Worm (Caenorhabditis elegans) whole organism, late embryonic: ENCODE data around the gene T01B4.3.

Source experiments
- C08G9.2 ChIP-seq: sonication (generic microtip); optimal IDR thresholded peaks from 2 replicates; lab custom pipeline; 2016; ENCODE audit warnings: mild to moderate bottlenecking, missing genetic modification characterization, moderate library complexity, missing compliant biosample characterization
- C38D4.7 ChIP-seq: fragments of 200-800 bp; sonication (Bioruptor generic); optimal IDR thresholded peaks from 2 replicates; lab custom pipeline; 2018; ENCODE audit warnings: mild to moderate bottlenecking, missing genetic modification characterization, moderate library complexity, missing compliant biosample characterization
- K02D7.2 ChIP-seq: sonication (generic microtip); optimal IDR thresholded peaks from 2 replicates; lab custom pipeline; 2017; ENCODE audit warnings: mild to moderate bottlenecking, missing genetic modification characterization, missing compliant biosample characterization
- K09A11.1 ChIP-seq: sonication (generic microtip); optimal IDR thresholded peaks from 2 replicates; lab custom pipeline; 2017; ENCODE audit warnings: antibody characterized with exemption, mild to moderate bottlenecking, missing genetic modification characterization, missing compliant biosample characterization; ENCODE audit not compliant: insufficient read depth
- Y22D7AL.16 ChIP-seq: sonication (generic microtip); optimal IDR thresholded peaks from 2 replicates; lab custom pipeline; 2016; ENCODE audit warnings: missing genetic modification characterization, missing compliant biosample characterization
- ceh-19 ChIP-seq: fragments of 200-800 bp; sonication (Bioruptor generic); optimal IDR thresholded peaks from 2 replicates; lab custom pipeline; 2018; ENCODE audit warnings: mild to moderate bottlenecking, missing genetic modification characterization, missing compliant biosample characterization
- ceh-2 ChIP-seq: sonication (generic microtip); optimal IDR thresholded peaks from 2 replicates; lab custom pipeline; 2016; ENCODE audit warnings: missing genotype, missing genetic modification characterization, missing compliant biosample characterization
- ceh-45 ChIP-seq: fragments of 200-800 bp; sonication (Bioruptor generic); IDR thresholded peaks from 2 replicates; pipeline ENCODE4 v1.3.6; 2022; ENCODE audit warnings: missing genetic modification reagents, missing genetic modification characterization, missing compliant biosample characterization
- che-1 ChIP-seq: sonication (generic microtip); optimal IDR thresholded peaks from 2 replicates; lab custom pipeline; 2016; ENCODE audit warnings: mild to moderate bottlenecking, missing genetic modification characterization, missing compliant biosample characterization
- dmd-4 ChIP-seq: sonication (generic microtip); optimal IDR thresholded peaks from 2 replicates; lab custom pipeline; 2016; ENCODE audit warnings: borderline replicate concordance, missing genetic modification characterization, missing compliant biosample characterization
- dve-1 ChIP-seq: sonication (generic microtip); optimal IDR thresholded peaks from 2 replicates; lab custom pipeline; 2017; ENCODE audit warnings: antibody characterized with exemption, mild to moderate bottlenecking, missing genetic modification characterization, missing compliant biosample characterization
- elt-2 ChIP-seq: sonication (generic microtip); optimal IDR thresholded peaks from 2 replicates; lab custom pipeline; 2016; ENCODE audit warnings: missing genetic modification reagents, missing genetic modification characterization, missing compliant biosample characterization
- elt-4 ChIP-seq: sonication (generic microtip); optimal IDR thresholded peaks from 2 replicates; lab custom pipeline; 2016; ENCODE audit warnings: missing genetic modification characterization, missing compliant biosample characterization
- eyg-1 ChIP-seq: sonication (generic microtip); optimal IDR thresholded peaks from 2 replicates; lab custom pipeline; 2016; ENCODE audit warnings: missing genotype, missing genetic modification characterization, missing compliant biosample characterization
- fax-1 ChIP-seq: sonication (generic microtip); optimal IDR thresholded peaks from 2 replicates; lab custom pipeline; 2016; ENCODE audit warnings: missing genotype, missing genetic modification characterization, missing compliant biosample characterization
- fkh-10 ChIP-seq: fragments of 150-350 bp; optimal IDR thresholded peaks from 2 replicates; lab custom pipeline; 2014; ENCODE audit warnings: missing biosample characterization, missing genetic modification reagents, missing genetic modification characterization
- gmeb-2 ChIP-seq: sonication (generic microtip); optimal IDR thresholded peaks from 2 replicates; lab custom pipeline; 2016; ENCODE audit warnings: missing genetic modification characterization, inconsistent platforms, missing compliant biosample characterization
- hlh-15 ChIP-seq: sonication (generic microtip); optimal IDR thresholded peaks from 2 replicates; lab custom pipeline; 2016; ENCODE audit warnings: missing genetic modification characterization, missing compliant biosample characterization
- hlh-30 ChIP-seq: sonication (generic microtip); optimal IDR thresholded peaks from 2 replicates; lab custom pipeline; 2017; ENCODE audit warnings: antibody characterized with exemption, missing genetic modification characterization, missing compliant biosample characterization; ENCODE audit not compliant: insufficient read depth
- hlh-6 ChIP-seq: sonication (generic microtip); optimal IDR thresholded peaks from 2 replicates; lab custom pipeline; 2016; ENCODE audit warnings: missing genotype, missing genetic modification characterization, missing compliant biosample characterization
- hlh-8 ChIP-seq: sonication (generic microtip); optimal IDR thresholded peaks from 2 replicates; lab custom pipeline; 2016; ENCODE audit warnings: missing genotype, missing genetic modification characterization, missing compliant biosample characterization
- madf-2 ChIP-seq: sonication (generic microtip); optimal IDR thresholded peaks from 2 replicates; lab custom pipeline; 2017; ENCODE audit warnings: missing genetic modification characterization, missing compliant biosample characterization
- nhr-232 ChIP-seq: sonication (generic microtip); optimal IDR thresholded peaks from 2 replicates; lab custom pipeline; 2016; ENCODE audit warnings: missing genetic modification characterization, missing compliant biosample characterization
- npax-4 ChIP-seq: sonication (generic microtip); optimal IDR thresholded peaks from 2 replicates; lab custom pipeline; 2016; ENCODE audit warnings: missing genetic modification characterization, missing compliant biosample characterization
- pax-1 ChIP-seq: fragments of 150-350 bp; optimal IDR thresholded peaks from 2 replicates; lab custom pipeline; 2014; ENCODE audit warnings: missing biosample characterization, missing genetic modification characterization
- pha-4 ChIP-seq: fragments of 150-350 bp; optimal IDR thresholded peaks from 2 replicates; lab custom pipeline; 2018; ENCODE audit warnings: missing biosample characterization, missing genetic modification reagents, missing genetic modification characterization
- pqm-1 ChIP-seq: sonication (generic microtip); optimal IDR thresholded peaks from 2 replicates; lab custom pipeline; 2016; ENCODE audit warnings: missing genetic modification characterization, missing compliant biosample characterization
- ref-2 ChIP-seq: sonication (generic microtip); optimal IDR thresholded peaks from 2 replicates; lab custom pipeline; 2016; ENCODE audit warnings: missing genetic modification characterization, missing compliant biosample characterization
- rnt-1 ChIP-seq: sonication (generic microtip); optimal IDR thresholded peaks from 2 replicates; lab custom pipeline; 2016; ENCODE audit warnings: missing genetic modification characterization, missing compliant biosample characterization
- sox-4 ChIP-seq: sonication (generic microtip); optimal IDR thresholded peaks from 2 replicates; lab custom pipeline; 2017; ENCODE audit warnings: mild to moderate bottlenecking, missing genetic modification characterization, inconsistent platforms, missing compliant biosample characterization
- syd-9 ChIP-seq: sonication (generic microtip); optimal IDR thresholded peaks from 2 replicates; lab custom pipeline; 2016; ENCODE audit warnings: mild to moderate bottlenecking, missing genetic modification characterization, moderate library complexity, missing compliant biosample characterization
- tbx-7 ChIP-seq: sonication (generic microtip); optimal IDR thresholded peaks from 2 replicates; lab custom pipeline; 2016; ENCODE audit warnings: missing genotype, missing genetic modification characterization, missing compliant biosample characterization
- ttx-3 ChIP-seq: sonication (generic microtip); optimal IDR thresholded peaks from 2 replicates; lab custom pipeline; 2016; ENCODE audit warnings: missing genetic modification reagents, missing genetic modification characterization, missing compliant biosample characterization
- unc-3 ChIP-seq, 2 experiments: fragments of 200-800 bp in 1 of 2; sonication (Bioruptor generic) in 1 of 2; sonication (generic microtip) in 1 of 2; conservative IDR thresholded peaks in 1 of 2; optimal IDR thresholded peaks in 1 of 2; 2 replicates each; pipeline versions ENCODE4 v1.3.6 to Lab custom; 2016 to 2022; ENCODE audit warnings: missing compliant biosample characterization in 2 of 2, missing genetic modification characterization in 2 of 2, missing genetic modification reagents in 1 of 2
- unc-55 ChIP-seq: sonication (generic microtip); optimal IDR thresholded peaks from 2 replicates; lab custom pipeline; 2017; ENCODE audit warnings: missing biosample characterization, missing genetic modification reagents, missing genetic modification characterization
- unc-86 ChIP-seq: sonication (generic microtip); optimal IDR thresholded peaks from 2 replicates; lab custom pipeline; 2016; ENCODE audit warnings: missing genetic modification characterization, missing compliant biosample characterization
- ztf-16 ChIP-seq: sonication (generic microtip); optimal IDR thresholded peaks from 2 replicates; lab custom pipeline; 2017; ENCODE audit warnings: missing genetic modification characterization, missing compliant biosample characterization

The T01B4.3 gene

DNA sequence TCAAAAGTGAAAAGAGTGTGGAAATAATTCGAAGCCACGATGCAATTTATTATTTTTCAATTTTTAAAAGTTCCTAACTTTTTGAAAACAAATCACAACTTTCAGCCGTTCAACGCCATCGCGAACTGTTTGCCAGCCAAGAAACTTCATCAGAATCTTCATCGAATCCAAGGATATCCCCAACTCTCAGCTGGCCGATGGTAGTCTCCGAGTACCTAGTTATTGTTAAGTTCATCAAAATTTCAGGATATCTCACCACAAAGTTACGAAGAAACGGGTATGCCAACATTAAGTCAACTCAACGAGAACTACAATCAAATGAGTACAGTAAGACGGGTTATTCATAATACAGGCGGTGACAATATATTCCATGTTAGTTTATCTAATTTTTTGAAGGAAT lies 38.8 kb upstream of the T01B4.3 start:
- no peak for TF ChIP-seq sox-4 (tag; lab: Kevin White, UChicago)
- TF ChIP-seq npax-4 (tag; lab: Kevin White, UChicago): no peak
- no peak for TF ChIP-seq ceh-2 (tag; lab: Kevin White, UChicago)
- no peak for TF ChIP-seq eyg-1
- no peak for TF ChIP-seq fax-1 (tag; lab: Kevin White, UChicago)
- TF ChIP-seq K09A11.1: no peak
- no peak for TF ChIP-seq syd-9
- no peak for TF ChIP-seq unc-86
- no peak for TF ChIP-seq unc-55 (GFP tag; lab: Kevin White, UChicago)
- no peak for TF ChIP-seq ceh-19 (GFP tag; lab: Kevin White, UChicago)
- TF ChIP-seq Y22D7AL.16: no peak
- TF ChIP-seq pqm-1 (tag; lab: Kevin White, UChicago): no peak
- no peak for TF ChIP-seq ttx-3 (tag; lab: Kevin White, UChicago)

DNA sequence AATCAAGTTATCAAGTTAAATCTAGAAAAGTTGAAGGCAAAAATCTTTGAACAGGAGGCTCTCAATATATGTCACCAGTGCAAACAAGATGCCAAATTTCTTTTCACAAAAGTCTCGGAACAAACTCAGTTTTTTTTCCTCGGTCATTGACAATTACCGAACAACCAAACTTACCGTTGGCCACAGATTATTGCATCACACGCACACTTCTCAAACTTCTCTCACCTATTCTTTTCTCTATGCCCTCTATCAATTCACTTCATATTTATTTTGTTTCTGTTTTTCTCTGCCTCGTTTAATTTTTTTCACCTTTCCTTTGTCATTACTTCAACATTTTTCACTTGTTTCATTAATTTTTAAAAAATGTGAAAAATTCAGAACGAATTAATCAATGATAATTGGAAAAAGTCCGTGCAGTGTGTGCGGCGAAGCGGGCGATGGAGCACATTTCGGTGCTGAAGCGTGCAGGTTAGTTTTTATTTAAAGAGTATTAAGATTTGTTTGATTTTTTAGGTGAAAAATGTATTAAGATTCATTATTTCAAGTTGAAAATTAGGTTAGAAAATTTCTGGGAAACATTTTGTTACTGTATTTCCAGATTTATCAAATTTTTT lies 37.2 kb upstream of the T01B4.3 start, which contains the start of gene nhr-28:
Gene nhr-28 (plus strand): TSS at position 379 of the 614 bp plus-strand sequence.
- no peak for TF ChIP-seq hlh-15 (tag; lab: Kevin White, UChicago)
- TF ChIP-seq ref-2 (tag; lab: Kevin White, UChicago): no peak
- no peak for TF ChIP-seq elt-2 (tag; lab: Kevin White, UChicago)
- TF ChIP-seq dve-1 (tag; lab: Kevin White, UChicago): no peak
- TF ChIP-seq che-1: no peak
- no peak for TF ChIP-seq hlh-8
- TF ChIP-seq elt-4 (tag; lab: Kevin White, UChicago): no peak
- TF ChIP-seq eyg-1: no peak
- no peak for TF ChIP-seq nhr-232 (tag; lab: Kevin White, UChicago)
- no peak for TF ChIP-seq ceh-45 (GFP tag; lab: Robert Waterston, UW)
- TF ChIP-seq pha-4 (tag; lab: Kevin White, UChicago): no peak
- no peak for TF ChIP-seq Y22D7AL.16
- no peak for TF ChIP-seq C38D4.7 (GFP tag; lab: Kevin White, UChicago)
- no peak for TF ChIP-seq C08G9.2 (tag; lab: Kevin White, UChicago)
- no peak for TF ChIP-seq tbx-7 (tag; lab: Kevin White, UChicago)
- no peak for TF ChIP-seq dmd-4
- no peak for TF ChIP-seq hlh-6 (tag; lab: Kevin White, UChicago)
- TF ChIP-seq gmeb-2 (tag; lab: Kevin White, UChicago): no peak
- no peak for TF ChIP-seq pqm-1 (tag; lab: Kevin White, UChicago)
- no peak for TF ChIP-seq pax-1 (tag; lab: Kevin White, UChicago)

DNA sequence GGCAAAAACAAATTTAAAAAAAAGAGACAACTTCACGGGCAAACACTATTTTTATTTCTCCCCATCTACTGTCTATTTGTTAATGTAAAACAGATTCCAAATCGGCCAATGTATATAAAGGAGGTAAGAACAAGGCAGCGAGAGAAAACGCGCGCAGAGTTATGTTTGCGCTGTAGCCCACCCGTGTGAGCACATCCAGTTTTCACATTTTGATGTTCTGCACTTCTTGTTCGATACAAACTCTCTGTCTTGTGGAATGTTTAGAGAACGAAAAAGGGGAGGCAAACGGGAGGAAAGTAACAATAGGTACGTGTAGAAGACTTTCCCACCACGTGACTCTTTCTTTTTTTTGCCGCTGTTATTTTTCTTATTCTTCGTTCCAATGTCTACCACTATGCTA lies 35.0 kb upstream of the T01B4.3 start:
- TF ChIP-seq madf-2 (tag; lab: Kevin White, UChicago): no peak
- no peak for TF ChIP-seq hlh-6 (tag; lab: Kevin White, UChicago)
- peak; percentile 77 for TF ChIP-seq fkh-10
- TF ChIP-seq unc-3 (GFP tag; conservative IDR thresholded peaks at IDR 0.05; lab: Robert Waterston, UW): no peak
- TF ChIP-seq unc-3 (tag; optimal IDR thresholded peaks at IDR 0.05; lab: Kevin White, UChicago): no peak
- no peak for TF ChIP-seq K02D7.2
- TF ChIP-seq hlh-30: peak; percentile 21
- TF ChIP-seq pqm-1 (tag; lab: Kevin White, UChicago): no peak
- TF ChIP-seq ztf-16 (tag; lab: Kevin White, UChicago): no peak
- TF ChIP-seq ceh-2 (tag; lab: Kevin White, UChicago): no peak

DNA sequence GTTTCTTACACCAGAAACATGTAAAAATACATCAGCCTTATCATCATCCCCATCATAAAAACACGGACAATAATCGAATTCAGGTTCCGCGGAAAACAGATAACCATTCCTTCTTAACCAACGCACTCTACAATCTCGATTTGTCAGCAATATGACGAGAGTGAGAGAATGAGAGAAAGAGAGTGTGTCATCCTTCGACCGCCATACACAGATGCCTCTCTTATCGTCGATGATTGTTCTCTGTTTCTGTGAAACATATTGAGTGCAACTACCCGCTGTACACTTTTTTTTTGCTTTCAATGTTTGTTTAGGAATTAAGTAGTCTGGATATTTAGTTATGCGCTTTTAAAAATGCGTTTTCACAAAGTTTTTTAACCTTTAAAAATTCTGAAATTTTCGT lies 31.5 kb upstream of the T01B4.3 start:
- peak; percentile 8 for TF ChIP-seq rnt-1 (tag; lab: Kevin White, UChicago)
- TF ChIP-seq elt-2 (tag; lab: Kevin White, UChicago): peak; percentile 64
- peak; percentile 19 for TF ChIP-seq dve-1 (tag; lab: Kevin White, UChicago)
- TF ChIP-seq syd-9: no peak
